Fruit fly (Drosophila melanogaster) whole organism, prepupa: ENCODE results near the gene CG5704.

Experiments used
- CG10669 ChIP-seq: fragments of 200-800 bp; sonication (Bioruptor generic); optimal IDR thresholded peaks from 3 replicates; lab custom pipeline; 2018; ENCODE audit warnings: missing biosample characterization, mild to moderate bottlenecking, missing genetic modification characterization, moderate library complexity
- CG16779 ChIP-seq: fragments of 200-800 bp; sonication (Bioruptor generic); optimal IDR thresholded peaks from 3 replicates; lab custom pipeline; 2017; ENCODE audit warnings: missing biosample characterization, mild to moderate bottlenecking, missing genetic modification characterization
- CG34406 ChIP-seq: fragments of 200-800 bp; sonication (Bioruptor generic); optimal IDR thresholded peaks from 3 replicates; lab custom pipeline; 2016; ENCODE audit warnings: missing biosample characterization, missing genetic modification characterization
- CG8119 ChIP-seq: fragments of 200-800 bp; sonication (Bioruptor generic); IDR thresholded peaks from 3 replicates; pipeline ENCODE4 v1.3.6; 2022; ENCODE audit warnings: missing biosample characterization, missing genetic modification characterization
- Eip75B ChIP-seq: fragments of 200-800 bp; sonication (Bioruptor generic); optimal IDR thresholded peaks from 3 replicates; lab custom pipeline; 2016; ENCODE audit warnings: missing biosample characterization, missing genetic modification characterization
- Eip78C ChIP-seq: fragments of 200-800 bp; sonication (Bioruptor generic); peaks from one replicate; lab custom pipeline; 2016; ENCODE audit warnings: missing biosample characterization, missing genetic modification characterization
- Gug ChIP-seq: fragments of 200-800 bp; sonication (Bioruptor generic); IDR thresholded peaks from 2 replicates; pipeline ENCODE4 v1.3.6; 2022; ENCODE audit warnings: missing biosample characterization, missing genetic modification characterization
- Hr39 ChIP-seq: fragments of 200-800 bp; sonication (Bioruptor generic); optimal IDR thresholded peaks from 2 replicates; lab custom pipeline; 2016; ENCODE audit warnings: missing biosample characterization, missing genetic modification characterization
- Smox ChIP-seq: fragments of 200-800 bp; sonication (Bioruptor generic); optimal IDR thresholded peaks from 3 replicates; lab custom pipeline; 2016; ENCODE audit warnings: missing biosample characterization, missing genetic modification characterization
- Sox14 ChIP-seq: fragments of 200-800 bp; sonication (Bioruptor generic); optimal IDR thresholded peaks from 3 replicates; lab custom pipeline; 2016; ENCODE audit warnings: missing biosample characterization, missing genetic modification characterization
- achi ChIP-seq: fragments of 200-800 bp; sonication (Bioruptor generic); optimal IDR thresholded peaks from 3 replicates; lab custom pipeline; 2016; ENCODE audit warnings: missing biosample characterization, missing genetic modification characterization
- fd85E ChIP-seq: fragments of 200-800 bp; sonication (Bioruptor generic); optimal IDR thresholded peaks from 3 replicates; lab custom pipeline; 2016; ENCODE audit warnings: missing biosample characterization, missing genetic modification characterization

DNA sequence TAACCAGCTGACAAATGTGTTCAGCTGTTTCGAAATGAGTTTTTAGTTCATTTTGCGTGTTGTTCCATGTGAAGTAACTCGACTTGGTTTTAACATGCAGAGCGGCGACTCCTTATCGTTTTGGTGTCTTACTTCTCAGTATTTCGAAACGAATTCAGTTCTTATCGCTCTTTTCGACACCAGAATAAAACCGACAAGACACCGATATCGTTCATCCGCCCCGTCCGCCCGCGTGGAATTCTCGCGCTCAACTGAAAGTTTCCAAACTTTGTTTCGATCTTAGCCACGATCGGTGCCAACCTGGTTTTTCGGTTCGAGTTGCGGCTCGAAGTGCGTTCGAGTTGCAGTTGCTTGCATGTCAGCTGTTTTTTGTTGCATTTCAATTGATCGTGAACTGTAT, 7.2 kb downstream of the CG5704 start, which contains the start of gene CG15822:
- TF ChIP-seq Eip75B (GFP tag; lab: Kevin White, UChicago) (no peak), CG16779 (tag; lab: Kevin White, UChicago) (no peak), fd85E (GFP tag; lab: Kevin White, UChicago) (no peak), Smox (GFP tag; lab: Kevin White, UChicago) (no peak), CG34406 (GFP tag; lab: Kevin White, UChicago) (no peak), Eip78C (GFP tag; lab: Kevin White, UChicago) (no peak), achi (no peak), Sox14 (GFP tag; lab: Kevin White, UChicago) (no peak), CG8119 (no peak), Hr39 (GFP tag; lab: Kevin White, UChicago) (no peak), Gug (GFP tag; lab: Robert Waterston, UW) (no peak), CG10669 (GFP tag; lab: Kevin White, UChicago) (no peak)
